Fruit fly (Drosophila melanogaster): Measurements from ENCODE around the gene CG15715.
A peak's percentile ranks its signal among the peaks of the same experiment; 100 is the strongest.

Gene CG15715

DNA sequence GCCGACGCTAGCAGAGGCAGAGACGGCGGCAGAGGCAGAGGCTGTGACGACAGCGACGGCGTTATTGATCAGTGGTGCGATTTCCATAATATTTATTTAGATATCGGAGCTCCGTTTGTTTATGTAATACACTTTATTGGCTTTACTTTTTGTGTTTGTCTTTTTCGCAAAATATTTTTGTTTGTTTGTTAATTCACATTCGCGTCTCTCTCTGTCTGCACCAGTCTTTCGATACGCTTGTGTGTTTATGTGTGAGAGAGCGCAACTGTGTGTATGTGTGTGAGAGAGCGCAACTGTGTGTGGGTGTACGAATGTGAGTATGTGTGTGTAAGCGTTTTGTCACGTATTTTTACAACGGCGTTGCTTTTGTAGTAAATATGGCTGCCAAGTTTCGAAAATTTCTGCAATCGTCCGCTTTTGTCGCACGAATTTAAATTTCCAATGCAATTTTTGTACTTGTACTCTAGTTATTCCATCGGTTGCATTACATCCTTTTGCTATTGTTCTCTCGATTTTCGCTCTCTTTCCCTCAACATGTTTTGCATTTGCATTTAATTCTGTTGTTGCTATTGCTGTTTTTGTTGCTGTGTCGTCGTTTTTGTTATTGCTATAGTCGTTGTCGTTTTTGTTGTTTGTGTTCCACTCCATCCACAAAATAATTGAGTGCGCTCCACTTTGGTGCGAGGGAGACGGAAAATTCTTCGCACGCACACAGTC lies 11.6 kb downstream of the CG15715 start (continued):
- TF ChIP-seq CG13287 (GFP tag; IDR thresholded peaks at IDR 0.05; ENCODE audit: partially characterized antibody) (no peak; the same call in 1 of the 2 replicates), CG15073 (GFP tag; optimal IDR thresholded peaks at IDR 0.05) (no peak), sisA (GFP tag; IDR thresholded peaks at IDR 0.05) (no peak), CG17612 (GFP tag; IDR thresholded peaks at IDR 0.05) (no peak), Hr78 (GFP tag; optimal IDR thresholded peaks at IDR 0.05) (no peak), bowl (GFP tag; IDR thresholded peaks at IDR 0.05) (peak; percentile 27; the same call in 1 of the 2 replicates), wdn (GFP tag; IDR thresholded peaks at IDR 0.05) (no peak), CG2889 (GFP tag; IDR thresholded peaks at IDR 0.05) (no peak), luna (GFP tag; optimal IDR thresholded peaks at IDR 0.05) (no peak), CG15011 (GFP tag; optimal IDR thresholded peaks at IDR 0.05) (no peak), NC2α (GFP tag; optimal IDR thresholded peaks at IDR 0.05) (no peak), Side (GFP tag; optimal IDR thresholded peaks at IDR 0.05) (peak; percentile 8), bcd (GFP tag; optimal IDR thresholded peaks at IDR 0.05) (no peak), gem (tag; optimal IDR thresholded peaks at IDR 0.05) (no peak), CG1529 (GFP tag; optimal IDR thresholded peaks at IDR 0.05) (peak; percentile 22), Hey (tag; optimal IDR thresholded peaks at IDR 0.05) (no peak), CG17802 (tag; optimal IDR thresholded peaks at IDR 0.05) (no peak), disco-r (GFP tag; optimal IDR thresholded peaks at IDR 0.05) (no peak), Ravus (GFP tag; IDR thresholded peaks at IDR 0.05) (no peak), Ssrp (tag; optimal IDR thresholded peaks at IDR 0.05) (no peak), Atf6 (GFP tag; IDR thresholded peaks at IDR 0.05) (no peak), so (GFP tag; IDR thresholded peaks at IDR 0.05) (peak; percentile 48; the same call in 1 of the 3 replicates), bab2 (GFP tag; optimal IDR thresholded peaks at IDR 0.05) (no peak), Elba2 (GFP tag; optimal IDR thresholded peaks at IDR 0.05) (no peak), Dip3 (GFP tag; optimal IDR thresholded peaks at IDR 0.05) (no peak), D19B (GFP tag; optimal IDR thresholded peaks at IDR 0.05) (no peak), Dfd (GFP tag; optimal IDR thresholded peaks at IDR 0.05) (no peak), ara (GFP tag; IDR thresholded peaks at IDR 0.05) (peak; percentile 55; the same call in 1 of the 2 replicates), HHEX (GFP tag; optimal IDR thresholded peaks at IDR 0.05) (peak; percentile 25), CG6272 (GFP tag; IDR thresholded peaks at IDR 0.05) (no peak), vfl (GFP tag; optimal IDR thresholded peaks at IDR 0.05) (no peak), CG10209 (GFP tag; optimal IDR thresholded peaks at IDR 0.05) (no peak), NFAT (GFP tag; IDR thresholded peaks at IDR 0.05) (no peak), nerfin-2 (GFP tag; IDR thresholded peaks at IDR 0.05; ENCODE audit: partially characterized antibody) (no peak), Stat92E (GFP tag; optimal IDR thresholded peaks at IDR 0.05) (no peak), CG11560 (tag; IDR thresholded peaks at IDR 0.05) (no peak), CG7987 (GFP tag; optimal IDR thresholded peaks at IDR 0.05) (peak; percentile 35), al (GFP tag; IDR thresholded peaks at IDR 0.05) (no peak), CG6254 (GFP tag; optimal IDR thresholded peaks at IDR 0.05) (peak; percentile 21), CG8478 (optimal IDR thresholded peaks at IDR 0.05) (peak; percentile 89), peb (GFP tag; IDR thresholded peaks at IDR 0.05) (no peak), tup (GFP tag; optimal IDR thresholded peaks at IDR 0.05) (no peak), CG1792 (GFP tag; optimal IDR thresholded peaks at IDR 0.05) (peak; percentile 10), Bdp1 (GFP tag; optimal IDR thresholded peaks at IDR 0.05) (no peak), CG30020 (tag; optimal IDR thresholded peaks at IDR 0.05) (no peak), slbo (GFP tag; IDR thresholded peaks at IDR 0.05) (no peak), CG15514 (GFP tag; optimal IDR thresholded peaks at IDR 0.05) (peak; percentile 53), CG7745 (tag; optimal IDR thresholded peaks at IDR 0.05) (no peak), CG31224 (GFP tag; IDR thresholded peaks at IDR 0.05) (no peak), CG4820 (GFP tag; optimal IDR thresholded peaks at IDR 0.05) (no peak), Optix (GFP tag; IDR thresholded peaks at IDR 0.05) (no peak)

Data from whole organism, embryonic.